Fruit fly (Drosophila melanogaster) whole organism, embryonic: ENCODE measurements around the gene CG14913.

ENCODE experiments used
- CG11504 ChIP-seq: fragments of 200-800 bp; sonication (Bioruptor generic); optimal IDR thresholded peaks from 3 replicates; lab custom pipeline; 2019; ENCODE audit warnings: missing biosample characterization, mild to moderate bottlenecking, missing genetic modification characterization, moderate library complexity
- CG12299 ChIP-seq: fragments of 200-800 bp; sonication (Bioruptor generic); optimal IDR thresholded peaks from 2 replicates; lab custom pipeline; 2018; ENCODE audit warnings: missing biosample characterization, mild to moderate bottlenecking, missing genetic modification characterization
- CG1233 ChIP-seq: fragments of 200-800 bp; sonication (Bioruptor generic); optimal IDR thresholded peaks from 4 replicates; lab custom pipeline; 2018; ENCODE audit warnings: missing biosample characterization, mild to moderate bottlenecking, missing genetic modification characterization
- CG12942 ChIP-seq: fragments of 200-800 bp; sonication (Bioruptor generic); optimal IDR thresholded peaks from 3 replicates; lab custom pipeline; 2016; ENCODE audit warnings: missing biosample characterization, missing genetic modification characterization
- CG13424 ChIP-seq: fragments of 200-800 bp; sonication (Bioruptor generic); optimal IDR thresholded peaks from 2 replicates; lab custom pipeline; 2019; ENCODE audit warnings: missing biosample characterization, mild to moderate bottlenecking, missing genetic modification characterization, moderate library complexity
- CG14441 ChIP-seq: fragments of 200-800 bp; sonication (Bioruptor generic); IDR thresholded peaks from 2 replicates; pipeline ENCODE4 v1.3.6; 2022; ENCODE audit warnings: missing biosample characterization, missing genetic modification characterization
- CG16813 ChIP-seq: fragments of 200-800 bp; sonication (Bioruptor generic); IDR thresholded peaks from 3 replicates; pipeline ENCODE4 v1.3.6; 2022; ENCODE audit warnings: missing biosample characterization, missing genetic modification characterization; ENCODE audit not compliant: partially characterized antibody
- CG16863 ChIP-seq: fragments of 200-800 bp; sonication (Bioruptor generic); optimal IDR thresholded peaks from 3 replicates; lab custom pipeline; 2016; ENCODE audit warnings: missing biosample characterization, missing genetic modification characterization
- CG17568 ChIP-seq: fragments of 200-800 bp; sonication (Bioruptor generic); optimal IDR thresholded peaks from 2 replicates; lab custom pipeline; 2018; ENCODE audit warnings: missing biosample characterization, mild to moderate bottlenecking, missing genetic modification characterization, moderate library complexity
- CG18011 ChIP-seq: fragments of 200-800 bp; sonication (Bioruptor generic); optimal IDR thresholded peaks from 2 replicates; lab custom pipeline; 2017; ENCODE audit warnings: missing biosample characterization, missing genetic modification characterization, mild to moderate bottlenecking, moderate library complexity, missing genotype
- CG3065 ChIP-seq: fragments of 200-800 bp; sonication (Bioruptor generic); optimal IDR thresholded peaks from 2 replicates; lab custom pipeline; 2016; ENCODE audit warnings: missing biosample characterization, missing genetic modification characterization
- CG3281 ChIP-seq: fragments of 200-800 bp; sonication (Bioruptor generic); optimal IDR thresholded peaks from 3 replicates; lab custom pipeline; 2017; ENCODE audit warnings: missing biosample characterization, mild to moderate bottlenecking, missing genetic modification characterization
- CG43689 ChIP-seq: fragments of 200-800 bp; sonication (Bioruptor generic); IDR thresholded peaks from 2 replicates; pipeline ENCODE4 v1.3.6; 2022; ENCODE audit warnings: missing biosample characterization, missing genetic modification characterization
- CG4707 ChIP-seq: fragments of 200-800 bp; sonication (Bioruptor generic); optimal IDR thresholded peaks from 2 replicates; lab custom pipeline; 2018; ENCODE audit warnings: missing biosample characterization, mild to moderate bottlenecking, missing genetic modification characterization, moderate library complexity
- CG6654 ChIP-seq: fragments of 200-800 bp; sonication (Bioruptor generic); optimal IDR thresholded peaks from 2 replicates; lab custom pipeline; 2017; ENCODE audit warnings: missing biosample characterization, mild to moderate bottlenecking, missing genetic modification characterization
- CG7745 ChIP-seq: fragments of 200-800 bp; sonication (Bioruptor generic); optimal IDR thresholded peaks from 2 replicates; lab custom pipeline; 2018; ENCODE audit warnings: missing biosample characterization, mild to moderate bottlenecking, missing genetic modification characterization, moderate library complexity
- CG8281 ChIP-seq: fragments of 200-800 bp; sonication (Bioruptor generic); optimal IDR thresholded peaks from 2 replicates; lab custom pipeline; 2018; ENCODE audit warnings: missing biosample characterization, mild to moderate bottlenecking, missing genetic modification characterization, moderate library complexity
- CG8290 ChIP-seq, 3 experiments: fragments of 200-800 bp; sonication (Bioruptor generic); optimal IDR thresholded peaks; 2 replicates each; lab custom pipeline; 2016 to 2019; ENCODE audit warnings: missing biosample characterization in 3 of 3, missing genetic modification characterization in 3 of 3, mild to moderate bottlenecking in 2 of 3, moderate library complexity in 1 of 3
- D19A ChIP-seq: fragments of 200-800 bp; optimal IDR thresholded peaks from 3 replicates; lab custom pipeline; 2019; ENCODE audit warnings: missing biosample characterization, mild to moderate bottlenecking, missing genetic modification characterization, moderate library complexity
- D19B ChIP-seq: fragments of 200-800 bp; sonication (Bioruptor generic); optimal IDR thresholded peaks from 2 replicates; lab custom pipeline; 2017; ENCODE audit warnings: missing biosample characterization, mild to moderate bottlenecking, missing genetic modification characterization
- Dll ChIP-seq: fragments of 200-800 bp; sonication (Bioruptor generic); IDR thresholded peaks from 4 replicates; pipeline ENCODE4 v1.3.6; 2022; ENCODE audit warnings: missing biosample characterization, missing genetic modification characterization; ENCODE audit not compliant: partially characterized antibody
- Doc3 ChIP-seq: fragments of 200-800 bp; sonication (Bioruptor generic); IDR thresholded peaks from 3 replicates; pipeline ENCODE4 v1.3.6; 2022; ENCODE audit warnings: missing biosample characterization, missing genetic modification characterization; ENCODE audit not compliant: partially characterized antibody
- Lim3 ChIP-seq: fragments of 200-800 bp; sonication (Bioruptor generic); IDR thresholded peaks from 2 replicates; pipeline ENCODE4 v1.3.6; 2022; ENCODE audit warnings: missing biosample characterization, missing genetic modification characterization
- Myb ChIP-seq: fragments of 200-800 bp; sonication (Bioruptor generic); optimal IDR thresholded peaks from 2 replicates; lab custom pipeline; 2016; ENCODE audit warnings: missing biosample characterization, missing genetic modification characterization
- NK7.1 ChIP-seq: fragments of 200-800 bp; sonication (Bioruptor generic); optimal IDR thresholded peaks from 3 replicates; lab custom pipeline; 2016; ENCODE audit warnings: missing biosample characterization, missing genetic modification characterization
- Nf-YA ChIP-seq: fragments of 200-800 bp; sonication (Bioruptor generic); IDR thresholded peaks from 2 replicates; pipeline ENCODE4 v1.3.6; 2022; ENCODE audit warnings: missing biosample characterization, missing genetic modification characterization
- PHDP ChIP-seq: fragments of 200-800 bp; sonication (Bioruptor generic); optimal IDR thresholded peaks from 3 replicates; lab custom pipeline; 2018; ENCODE audit warnings: missing biosample characterization, mild to moderate bottlenecking, missing genetic modification characterization, moderate library complexity
- Rfx ChIP-seq: fragments of 200-800 bp; sonication (Bioruptor generic); IDR thresholded peaks from 2 replicates; pipeline ENCODE4 v1.3.6; 2022; ENCODE audit warnings: missing biosample characterization, missing genetic modification characterization
- ab ChIP-seq: fragments of 200-800 bp; sonication (Bioruptor generic); optimal IDR thresholded peaks from 2 replicates; lab custom pipeline; 2016; ENCODE audit warnings: missing biosample characterization, missing genetic modification characterization
- cato ChIP-seq: fragments of 200-800 bp; sonication (Bioruptor generic); optimal IDR thresholded peaks from 2 replicates; lab custom pipeline; 2016; ENCODE audit warnings: missing biosample characterization, missing genetic modification characterization, borderline replicate concordance
- chif ChIP-seq, 2 experiments: fragments of 200-800 bp; sonication (Bioruptor generic); optimal IDR thresholded peaks; 3 replicates each; lab custom pipeline; 2016; ENCODE audit warnings: missing biosample characterization in 2 of 2, missing genetic modification characterization in 2 of 2
- ci ChIP-seq: fragments of 200-800 bp; sonication (Bioruptor generic); IDR thresholded peaks from 3 replicates; pipeline ENCODE4 v1.3.6; 2022; ENCODE audit warnings: missing biosample characterization, missing genetic modification characterization
- dmrt99B ChIP-seq: fragments of 200-800 bp; sonication (Bioruptor generic); optimal IDR thresholded peaks from 2 replicates; lab custom pipeline; 2018; ENCODE audit warnings: missing biosample characterization, mild to moderate bottlenecking, missing genetic modification characterization, moderate library complexity
- en ChIP-seq: fragments of 200-800 bp; sonication (Bioruptor generic); optimal IDR thresholded peaks from 2 replicates; lab custom pipeline; 2016; ENCODE audit warnings: missing biosample characterization, missing genetic modification characterization
- gem ChIP-seq: fragments of 200-800 bp; sonication (Bioruptor generic); optimal IDR thresholded peaks from 2 replicates; lab custom pipeline; 2019; ENCODE audit warnings: missing biosample characterization, mild to moderate bottlenecking, missing genetic modification characterization, moderate library complexity
- gfzf ChIP-seq: fragments of 200-800 bp; sonication (Bioruptor generic); optimal IDR thresholded peaks from 2 replicates; lab custom pipeline; 2016; ENCODE audit warnings: missing biosample characterization, mild to moderate bottlenecking, missing genetic modification characterization, moderate library complexity
- h ChIP-seq: fragments of >200 bp; optimal IDR thresholded peaks from 2 replicates; lab custom pipeline; 2017
- ken ChIP-seq: fragments of 200-800 bp; sonication (Bioruptor generic); IDR thresholded peaks from 3 replicates; pipeline ENCODE4 v1.3.6; 2022; ENCODE audit warnings: missing biosample characterization, missing genetic modification characterization
- mam ChIP-seq: fragments of 200-800 bp; sonication (Bioruptor generic); optimal IDR thresholded peaks from 3 replicates; lab custom pipeline; 2016; ENCODE audit warnings: missing biosample characterization, missing genetic modification characterization
- nmo ChIP-seq: fragments of 200-800 bp; sonication (Bioruptor generic); optimal IDR thresholded peaks from 2 replicates; lab custom pipeline; 2018; ENCODE audit warnings: missing biosample characterization, mild to moderate bottlenecking, missing genetic modification characterization, moderate library complexity
- psq ChIP-seq: fragments of 200-800 bp; sonication (Bioruptor generic); optimal IDR thresholded peaks from 2 replicates; lab custom pipeline; 2017; ENCODE audit warnings: missing biosample characterization, missing genetic modification characterization
- repo ChIP-seq: fragments of 200-800 bp; sonication (Bioruptor generic); optimal IDR thresholded peaks from 2 replicates; lab custom pipeline; 2016; ENCODE audit warnings: missing biosample characterization, missing genetic modification characterization
- ro ChIP-seq: fragments of 200-800 bp; sonication (Bioruptor generic); IDR thresholded peaks from 2 replicates; pipeline ENCODE4 v1.3.6; 2022; ENCODE audit warnings: missing biosample characterization, missing genetic modification characterization
- salm ChIP-seq: fragments of 200-800 bp; sonication (Bioruptor generic); optimal IDR thresholded peaks from 2 replicates; lab custom pipeline; 2018; ENCODE audit warnings: missing biosample characterization, mild to moderate bottlenecking, missing genetic modification characterization
- sqz ChIP-seq: fragments of 200-800 bp; sonication (Bioruptor generic); optimal IDR thresholded peaks from 3 replicates; lab custom pipeline; 2018; ENCODE audit warnings: missing biosample characterization, mild to moderate bottlenecking, missing genetic modification characterization
- trem ChIP-seq: fragments of 200-800 bp; optimal IDR thresholded peaks from 3 replicates; lab custom pipeline; 2019; ENCODE audit warnings: missing biosample characterization, mild to moderate bottlenecking, missing genetic modification characterization, moderate library complexity
- wek ChIP-seq: fragments of 200-800 bp; sonication (Bioruptor generic); optimal IDR thresholded peaks from 3 replicates; lab custom pipeline; 2018; ENCODE audit warnings: missing biosample characterization, mild to moderate bottlenecking, missing genetic modification characterization, moderate library complexity
- zfh1 ChIP-seq: fragments of 200-800 bp; sonication (Bioruptor generic); IDR thresholded peaks from 3 replicates; pipeline ENCODE4 v1.3.6; 2022; ENCODE audit warnings: missing biosample characterization, missing genetic modification characterization

Gene CG14913

DNA sequence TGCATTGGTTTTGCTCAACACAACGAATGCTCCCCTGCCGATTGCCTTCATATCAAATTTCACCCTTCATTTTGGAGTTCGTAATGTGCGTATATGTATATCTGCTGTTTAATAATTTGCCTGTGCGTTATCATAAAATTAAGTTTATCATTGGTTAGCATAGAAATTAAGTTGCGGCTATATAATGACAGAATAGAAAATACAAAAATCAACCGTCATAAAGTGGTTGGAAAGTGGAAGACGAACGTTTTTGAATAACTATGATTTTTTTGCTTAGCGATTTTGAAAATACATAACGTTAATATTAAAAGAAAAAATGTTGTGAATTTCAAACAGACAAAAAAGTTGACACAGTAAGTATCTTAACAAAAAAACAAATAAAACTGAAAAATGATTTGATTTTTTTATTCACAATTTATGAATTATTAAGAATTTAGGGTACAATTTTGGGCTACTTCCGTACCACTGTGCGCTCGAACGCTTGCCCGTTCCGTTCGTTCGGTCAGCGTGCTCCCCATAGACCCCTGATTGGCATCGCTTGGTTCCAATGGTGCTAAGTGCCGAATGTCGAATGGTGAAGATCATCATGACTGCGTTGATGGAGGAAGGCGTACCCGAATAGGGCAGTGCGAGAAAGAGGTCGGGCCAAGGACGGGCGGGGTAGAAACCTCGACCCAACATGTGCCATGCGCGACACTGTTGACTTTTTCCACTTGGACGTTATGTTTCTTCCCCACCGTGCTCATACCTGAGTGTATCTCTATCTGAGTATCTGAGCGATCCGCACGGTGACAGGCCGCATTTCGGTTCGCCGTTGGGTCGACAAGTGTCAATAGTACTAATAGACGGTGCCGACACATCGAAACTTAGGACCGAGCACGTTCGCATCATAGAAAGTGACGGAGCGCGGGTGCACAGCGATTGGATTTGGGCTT is 21.1 kb downstream of the CG14913 start (continued):
- peak; percentile 53; the same call in 1 of the 2 replicates for TF ChIP-seq Rfx (GFP tag; lab: Robert Waterston, UW)
- TF ChIP-seq gfzf (GFP tag; lab: Kevin White, UChicago), result no peak
- TF ChIP-seq CG16863, result peak; percentile 36
- TF ChIP-seq mam (GFP tag; lab: Kevin White, UChicago), result peak; percentile 4
- peak; percentile 49 for TF ChIP-seq nmo (GFP tag; lab: Kevin White, UChicago)
- TF ChIP-seq CG3065 (GFP tag; lab: Kevin White, UChicago), result no peak
- TF ChIP-seq CG7745 (tag; lab: Kevin White, UChicago), result no peak
- TF ChIP-seq NK7.1 (GFP tag; lab: Kevin White, UChicago), result no peak
- peak; percentile 32 for TF ChIP-seq trem (tag; lab: Kevin White, UChicago)
- TF ChIP-seq psq (GFP tag; lab: Kevin White, UChicago), result no peak
- TF ChIP-seq CG16813 (GFP tag; lab: Robert Waterston, UW), result no peak
- TF ChIP-seq sqz (GFP tag; lab: Kevin White, UChicago), result no peak
- 0 out of 3 replicates have a peak, but pooled peaks have one; percentile 45 for TF ChIP-seq ci (GFP tag; lab: Robert Waterston, UW)
- TF ChIP-seq CG4707 (GFP tag; lab: Kevin White, UChicago), result no peak
- peak; percentile 50 for TF ChIP-seq dmrt99B (tag; lab: Kevin White, UChicago)
- peak; percentile 68 for TF ChIP-seq PHDP (tag; lab: Kevin White, UChicago)
- no peak for TF ChIP-seq D19B (GFP tag; lab: Kevin White, UChicago)
- peak; percentile 87 for TF ChIP-seq gem
- TF ChIP-seq chif (GFP tag; optimal IDR thresholded peaks at IDR 0.05; lab: Kevin White, UChicago), result peak in 1 of 2 experiments; percentile 58
- TF ChIP-seq CG43689, result no peak
- TF ChIP-seq ro, result no peak
- TF ChIP-seq CG12942 (GFP tag; lab: Kevin White, UChicago), result no peak
- peak; percentile 63 for TF ChIP-seq CG13424
- TF ChIP-seq CG18011 (GFP tag; lab: Kevin White, UChicago), result no peak
- no peak for TF ChIP-seq CG12299 (tag; lab: Kevin White, UChicago)
- no peak for TF ChIP-seq Doc3
- TF ChIP-seq CG14441 (GFP tag; lab: Robert Waterston, UW), result no peak
- TF ChIP-seq Lim3 (GFP tag; lab: Robert Waterston, UW), result no peak
- no peak for TF ChIP-seq en (GFP tag; lab: Kevin White, UChicago)
- TF ChIP-seq CG8281 (tag; lab: Kevin White, UChicago), result no peak
- peak; percentile 69 for TF ChIP-seq CG11504 (tag; lab: Kevin White, UChicago)
- TF ChIP-seq h (lab: Kevin White, UChicago), result no peak
- no peak for TF ChIP-seq Nf-YA (GFP tag; lab: Robert Waterston, UW)
- no peak for TF ChIP-seq repo (GFP tag; lab: Kevin White, UChicago)
- peak; percentile 14 for TF ChIP-seq CG8290 (GFP tag; optimal IDR thresholded peaks at IDR 0.05; lab: Kevin White, UChicago)
- TF ChIP-seq CG8290 (tag; optimal IDR thresholded peaks at IDR 0.05; lab: Kevin White, UChicago), result peak in 1 of 2 experiments; percentile 16
- no peak for TF ChIP-seq wek (GFP tag; lab: Kevin White, UChicago)
- peak; percentile 26 for TF ChIP-seq cato (GFP tag; lab: Kevin White, UChicago)
- peak; percentile 64 for TF ChIP-seq D19A (tag; lab: Kevin White, UChicago)
- peak; percentile 2 for TF ChIP-seq CG1233 (GFP tag; lab: Kevin White, UChicago)
- TF ChIP-seq CG17568 (GFP tag; lab: Kevin White, UChicago), result peak; percentile 9
- peak; percentile 3 for TF ChIP-seq Myb (GFP tag; lab: Kevin White, UChicago)
- peak; percentile 34; the same call in 2 of the 3 replicates for TF ChIP-seq zfh1
- no peak for TF ChIP-seq ab (GFP tag; lab: Kevin White, UChicago)
- TF ChIP-seq CG3281, result peak; percentile 20
- TF ChIP-seq CG6654, result no peak
- no peak for TF ChIP-seq Dll
- no peak; the same call in 2 of the 3 replicates for TF ChIP-seq ken (GFP tag; lab: Robert Waterston, UW)
- peak; percentile 30 for TF ChIP-seq salm (tag; lab: Kevin White, UChicago)
